Worm (Caenorhabditis elegans): Measurements from ENCODE around the gene mak-1.

The mak-1 gene

ce11 chrII:8701059-8701458, 42.8 kb upstream of the mak-1 start (continued):
- TF ChIP-seq lsl-1 (GFP tag; optimal IDR thresholded peaks at IDR 0.05): peak; percentile 51
- no peak for TF ChIP-seq egrh-3 (GFP tag; IDR thresholded peaks at IDR 0.05)
- no peak for TF ChIP-seq ztf-28 (GFP tag; IDR thresholded peaks at IDR 0.05)
- no peak for TF ChIP-seq ZK185.1 (tag; optimal IDR thresholded peaks at IDR 0.05; ENCODE audit: poor library complexity, severe bottlenecking)
- TF ChIP-seq mcd-1 (GFP tag; IDR thresholded peaks at IDR 0.05): no peak
- no peak for TF ChIP-seq rcor-1 (GFP tag; IDR thresholded peaks at IDR 0.05)

ce11 chrII:8701619-8702350, 42.1 kb upstream of the mak-1 start, which contains the start of gene sphk-1:
TSS of gene sphk-1 (minus strand) at chrII:8701669.
- TF ChIP-seq F37B4.10 (GFP tag; IDR thresholded peaks at IDR 0.05) (no peak), lir-1 (GFP tag; conservative IDR thresholded peaks at IDR 0.05) (no peak), bed-1 (GFP tag; IDR thresholded peaks at IDR 0.05) (no peak), F23B12.7 (tag; optimal IDR thresholded peaks at IDR 0.05; ENCODE audit: insufficient read depth) (no peak), attf-6 (GFP tag; IDR thresholded peaks at IDR 0.05) (no peak), B0035.1 (tag; optimal IDR thresholded peaks at IDR 0.05) (no peak)

ce11 chrII:8703729-8704128, 40.1 kb upstream of the mak-1 start, which contains the start of gene ceh-7:
TSS of gene ceh-7 (minus strand) at chrII:8703829.
- TF ChIP-seq hmg-1.2 (GFP tag; IDR thresholded peaks at IDR 0.05) (no peak), Y53F4B.3 (GFP tag; IDR thresholded peaks at IDR 0.05) (no peak)

ce11 chrII:8704413-8704874, 39.4 kb upstream of the mak-1 start, which contains the start of gene prx-5:
TSS of gene prx-5 (plus strand) at chrII:8704824.
- peak; percentile 16 for TF ChIP-seq nhr-80 (tag; optimal IDR thresholded peaks at IDR 0.05)
- no peak for TF ChIP-seq K12H6.12 (tag; optimal IDR thresholded peaks at IDR 0.05)

- peak; percentile 49 for TF ChIP-seq somi-1 (GFP tag; optimal IDR thresholded peaks at IDR 0.05)
- no peak for TF ChIP-seq dpl-1 (GFP tag; optimal IDR thresholded peaks at IDR 0.05)
Measured at ce11 chrII:8707024-8707423, 36.8 kb upstream of the mak-1 start, which contains the start of gene cup-16. TSS of gene cup-16 (plus strand) at chrII:8707155.

- TF ChIP-seq hmg-1.2 (GFP tag; IDR thresholded peaks at IDR 0.05) (no peak), sdz-38 (tag; optimal IDR thresholded peaks at IDR 0.05) (no peak), lsl-1 (GFP tag; optimal IDR thresholded peaks at IDR 0.05) (no peak), Y95B8A.8 (GFP tag; IDR thresholded peaks at IDR 0.05) (no peak), zim-3 (tag; optimal IDR thresholded peaks at IDR 0.05) (no peak), nfya-1 (tag; optimal IDR thresholded peaks at IDR 0.05; ENCODE audit: borderline replicate concordance, insufficient read depth) (no peak), aptf-2 (GFP tag; conservative IDR thresholded peaks at IDR 0.05) (no peak), die-1 (tag; optimal IDR thresholded peaks at IDR 0.05) (no peak), ekl-4 (GFP tag; IDR thresholded peaks at IDR 0.05) (no peak), ztf-28 (GFP tag; IDR thresholded peaks at IDR 0.05) (no peak), akir-1 (GFP tag; optimal IDR thresholded peaks at IDR 0.05) (no peak)
Measured at ce11 chrII:8710317-8710716, 33.6 kb upstream of the mak-1 start, which contains the start of gene srg-15. TSS of gene srg-15 (minus strand) at chrII:8710417.

ce11 chrII:8714913-8715447, 28.9 kb upstream of the mak-1 start, which contains the start of the genes rab-21 and T01B7.13:
TSS of gene rab-21 (minus strand) at chrII:8715013.
TSS of gene T01B7.13 (plus strand) at chrII:8715397.
- TF ChIP-seq mcd-1 (GFP tag; IDR thresholded peaks at IDR 0.05): no peak
- no peak for TF ChIP-seq T26A5.8 (tag; optimal IDR thresholded peaks at IDR 0.05)
- no peak for TF ChIP-seq lin-40 (tag; optimal IDR thresholded peaks at IDR 0.05)
- no peak for TF ChIP-seq tbp1 (GFP tag; optimal IDR thresholded peaks at IDR 0.05)
- TF ChIP-seq attf-6 (GFP tag; IDR thresholded peaks at IDR 0.05): no peak
- TF ChIP-seq ceh-79 (tag; optimal IDR thresholded peaks at IDR 0.05): no peak
- no peak for TF ChIP-seq aptf-2 (GFP tag; conservative IDR thresholded peaks at IDR 0.05)
- TF ChIP-seq snpc-1.1 (tag; optimal IDR thresholded peaks at IDR 0.05; ENCODE audit: insufficient read depth): no peak
- no peak for TF ChIP-seq attf-5 (GFP tag; optimal IDR thresholded peaks at IDR 0.05)
- TF ChIP-seq ceh-58 (GFP tag; IDR thresholded peaks at IDR 0.05): no peak
- TF ChIP-seq unc-62 (GFP tag; optimal IDR thresholded peaks at IDR 0.05): no peak
- no peak for TF ChIP-seq lsy-27 (tag; optimal IDR thresholded peaks at IDR 0.05; ENCODE audit: borderline replicate concordance, insufficient read depth)
- TF ChIP-seq xnd-1 (tag; optimal IDR thresholded peaks at IDR 0.05): no peak
